Worm (Caenorhabditis elegans): ENCODE data around the gene cyp-33C5.

DNA sequence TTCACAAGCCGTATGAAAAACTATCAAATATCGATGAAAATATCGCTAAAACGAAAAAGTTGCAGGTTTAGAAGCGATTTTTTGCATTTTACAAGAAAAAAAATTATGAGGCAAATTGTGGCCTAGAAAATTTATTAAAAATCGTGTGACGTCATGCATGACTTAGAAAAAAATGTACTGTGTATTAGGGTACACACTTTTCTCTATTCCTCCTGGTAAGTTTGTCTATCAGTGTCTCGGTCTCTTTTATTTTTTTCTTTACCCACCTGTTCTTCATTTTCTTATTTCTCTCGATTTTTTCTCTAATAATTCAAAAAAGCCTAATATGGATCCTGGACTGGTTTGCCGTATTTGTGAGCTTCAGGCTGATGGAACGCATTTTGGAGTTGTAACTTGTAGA, 40.3 kb downstream of the cyp-33C5 start, which contains the start of gene nhr-227:
- no peak for TF ChIP-seq dpl-1 (GFP tag; optimal IDR thresholded peaks at IDR 0.05)
- no peak for TF ChIP-seq nhr-48 (tag; optimal IDR thresholded peaks at IDR 0.05)
- TF ChIP-seq ama-1 (optimal IDR thresholded peaks at IDR 0.05): no peak
- TF ChIP-seq nhr-11 (tag; optimal IDR thresholded peaks at IDR 0.05): no peak
- no peak for TF ChIP-seq fos-1 (tag; optimal IDR thresholded peaks at IDR 0.05)
- TF ChIP-seq snpc-4 (tag; optimal IDR thresholded peaks at IDR 0.05): no peak
- peak; percentile 51 for TF ChIP-seq nhr-28 (tag; optimal IDR thresholded peaks at IDR 0.05)

Measured in whole organism, L4 larva.